Worm (Caenorhabditis elegans) whole organism, L4 larva: ENCODE measurements around the gene damt-1.

Experiments used
- dmd-8 ChIP-seq: fragments of 200-800 bp; sonication (Bioruptor generic); IDR thresholded peaks from 2 replicates; pipeline ENCODE4 v1.3.6; 2022; ENCODE audit warnings: missing genetic modification characterization, missing compliant biosample characterization
- nhr-76 ChIP-seq: fragments of 150-350 bp; optimal IDR thresholded peaks from 2 replicates; lab custom pipeline; 2014; ENCODE audit warnings: missing biosample characterization, missing genetic modification characterization
- snpc-1.2 ChIP-seq: fragments of 200-800 bp; sonication (Bioruptor generic); IDR thresholded peaks from 2 replicates; pipeline ENCODE4 v1.3.6; 2022; ENCODE audit warnings: missing genetic modification reagents, missing genetic modification characterization, missing compliant biosample characterization
- unc-62 ChIP-seq, 3 experiments: fragments of 150-350 bp in 1 of 3; sonication (generic microtip); optimal IDR thresholded peaks in 2 of 3; peaks in 1 of 3; 1 replicate in 1 of 3; 2 replicates in 2 of 3; lab custom pipeline; 2014 to 2017; ENCODE audit warnings: missing biosample characterization in 3 of 3, missing genetic modification characterization in 3 of 3, missing genetic modification reagents in 3 of 3, missing genotype in 1 of 3

ce11 chrII:5717831-5718230 is 2.1 kb upstream of the damt-1 start, which contains the start of gene zipt-3:
- TF ChIP-seq dmd-8 (no peak), unc-62 (GFP tag; optimal IDR thresholded peaks at IDR 0.05 in 1 of 2; lab: Kevin White, UChicago) (no peak), unc-62 (tag; optimal IDR thresholded peaks at IDR 0.05; lab: Kevin White, UChicago) (no peak), snpc-1.2 (no peak), nhr-76 (tag; lab: Kevin White, UChicago) (no peak)
